Worm (Caenorhabditis elegans) whole organism, late embryonic: ENCODE results near the gene K06H7.7.

Experiments used
- C08G9.2 ChIP-seq: sonication (generic microtip); optimal IDR thresholded peaks from 2 replicates; lab custom pipeline; 2016; ENCODE audit warnings: mild to moderate bottlenecking, missing genetic modification characterization, moderate library complexity, missing compliant biosample characterization
- T23F11.4 ChIP-seq: fragments of 200-800 bp; sonication (Bioruptor generic); optimal IDR thresholded peaks from 2 replicates; lab custom pipeline; 2018; ENCODE audit warnings: mild to moderate bottlenecking, missing genetic modification characterization, missing compliant biosample characterization
- fkh-10 ChIP-seq: fragments of 150-350 bp; optimal IDR thresholded peaks from 2 replicates; lab custom pipeline; 2014; ENCODE audit warnings: missing biosample characterization, missing genetic modification reagents, missing genetic modification characterization
- fkh-6 ChIP-seq: sonication (generic microtip); optimal IDR thresholded peaks from 2 replicates; lab custom pipeline; 2016; ENCODE audit warnings: missing genetic modification characterization, missing compliant biosample characterization
- lim-6 ChIP-seq: sonication (generic microtip); optimal IDR thresholded peaks from 2 replicates; lab custom pipeline; 2016; ENCODE audit warnings: missing genetic modification characterization, missing compliant biosample characterization
- pha-2 ChIP-seq: sonication (generic microtip); optimal IDR thresholded peaks from 2 replicates; lab custom pipeline; 2017; ENCODE audit warnings: mild to moderate bottlenecking, missing genetic modification characterization, missing compliant biosample characterization

- TF ChIP-seq fkh-6 (tag; lab: Kevin White, UChicago), result peak; percentile 70
- peak; percentile 70 for TF ChIP-seq T23F11.4 (GFP tag; lab: Kevin White, UChicago)
- TF ChIP-seq pha-2 (tag; lab: Kevin White, UChicago), result peak; percentile 62
- peak; percentile 44 for TF ChIP-seq fkh-10
- TF ChIP-seq C08G9.2 (tag; lab: Kevin White, UChicago), result peak; percentile 72
- no peak for TF ChIP-seq lim-6 (tag; lab: Kevin White, UChicago)
Observed at ce11 chrIII:8106476-8106875, 21.2 kb upstream of the K06H7.7 start.
